Fruit fly (Drosophila melanogaster) whole organism, embryonic: ENCODE data around the gene asun.
A peak's percentile ranks its signal among the peaks of the same experiment; 100 is the strongest.

Source experiments
- Bdp1 ChIP-seq: fragments of 200-800 bp; sonication (Bioruptor generic); optimal IDR thresholded peaks from 3 replicates; lab custom pipeline; 2016; ENCODE audit warnings: missing biosample characterization, missing genetic modification characterization
- CG10543 ChIP-seq: fragments of 200-800 bp; sonication (Bioruptor generic); optimal IDR thresholded peaks from 3 replicates; lab custom pipeline; 2017; ENCODE audit warnings: missing biosample characterization, mild to moderate bottlenecking, missing genetic modification characterization, moderate library complexity
- CG11247 ChIP-seq: fragments of 200-800 bp; sonication (Bioruptor generic); IDR thresholded peaks from 2 replicates; pipeline ENCODE4 v1.3.6; 2022; ENCODE audit warnings: missing biosample characterization, missing genetic modification characterization
- CG12659 ChIP-seq: fragments of 200-800 bp; sonication (Bioruptor generic); optimal IDR thresholded peaks from 3 replicates; lab custom pipeline; 2017; ENCODE audit warnings: mild to moderate bottlenecking, missing biosample characterization, missing genetic modification reagents, missing genetic modification characterization
- CG14014 ChIP-seq: fragments of 200-800 bp; sonication (Bioruptor generic); IDR thresholded peaks from 2 replicates; pipeline ENCODE4 v1.3.6; 2022; ENCODE audit warnings: missing biosample characterization, missing genetic modification characterization
- CG15696 ChIP-seq: fragments of 200-800 bp; sonication (Bioruptor generic); optimal IDR thresholded peaks from 2 replicates; lab custom pipeline; 2019; ENCODE audit warnings: missing biosample characterization, mild to moderate bottlenecking, missing genetic modification characterization, moderate library complexity
- CG1602 ChIP-seq: fragments of 200-800 bp; sonication (Bioruptor generic); optimal IDR thresholded peaks from 3 replicates; lab custom pipeline; 2016; ENCODE audit warnings: missing biosample characterization, missing genetic modification characterization
- CG16779 ChIP-seq: fragments of 200-800 bp; sonication (Bioruptor generic); IDR thresholded peaks from 2 replicates; pipeline ENCODE4 v1.3.6; 2022; ENCODE audit warnings: missing biosample characterization, missing genetic modification characterization
- CG16863 ChIP-seq: fragments of 200-800 bp; sonication (Bioruptor generic); optimal IDR thresholded peaks from 3 replicates; lab custom pipeline; 2016; ENCODE audit warnings: missing biosample characterization, missing genetic modification characterization
- CG34376 ChIP-seq: fragments of 200-800 bp; sonication (Bioruptor generic); optimal IDR thresholded peaks from 2 replicates; lab custom pipeline; 2018; ENCODE audit warnings: missing biosample characterization, mild to moderate bottlenecking, missing genetic modification characterization
- CG4404 ChIP-seq: fragments of 200-800 bp; sonication (Bioruptor generic); IDR thresholded peaks from 2 replicates; pipeline ENCODE4 v1.3.6; 2022; ENCODE audit warnings: missing biosample characterization, missing genetic modification characterization
- CG4820 ChIP-seq: fragments of 200-800 bp; sonication (Bioruptor generic); optimal IDR thresholded peaks from 3 replicates; lab custom pipeline; 2016; ENCODE audit warnings: missing biosample characterization, missing genetic modification characterization
- CG4854 ChIP-seq: fragments of 200-800 bp; sonication (Bioruptor generic); optimal IDR thresholded peaks from 2 replicates; lab custom pipeline; 2016; ENCODE audit warnings: missing biosample characterization, missing genetic modification characterization, inconsistent platforms
- CG6689 ChIP-seq: fragments of 200-800 bp; sonication (Bioruptor generic); IDR thresholded peaks from 2 replicates; pipeline ENCODE4 v1.3.6; 2022; ENCODE audit warnings: missing biosample characterization, missing genetic modification characterization
- CG7928 ChIP-seq: fragments of 200-800 bp; sonication (Bioruptor generic); optimal IDR thresholded peaks from 2 replicates; lab custom pipeline; 2017; ENCODE audit warnings: missing biosample characterization, mild to moderate bottlenecking, missing genetic modification characterization
- CG9876 ChIP-seq: fragments of 200-800 bp; sonication (Bioruptor generic); optimal IDR thresholded peaks from 2 replicates; lab custom pipeline; 2016; ENCODE audit warnings: missing biosample characterization, missing genetic modification characterization
- D19A ChIP-seq: fragments of 200-800 bp; optimal IDR thresholded peaks from 3 replicates; lab custom pipeline; 2019; ENCODE audit warnings: missing biosample characterization, mild to moderate bottlenecking, missing genetic modification characterization, moderate library complexity
- Dip3 ChIP-seq: fragments of 200-800 bp; sonication (Bioruptor generic); optimal IDR thresholded peaks from 3 replicates; lab custom pipeline; 2016; ENCODE audit warnings: missing biosample characterization, missing genetic modification characterization
- H15 ChIP-seq: fragments of 200-800 bp; sonication (Bioruptor generic); IDR thresholded peaks from 3 replicates; pipeline ENCODE4 v1.3.6; 2022; ENCODE audit warnings: missing biosample characterization, missing genetic modification characterization
- Hmr ChIP-seq: fragments of 200-800 bp; sonication (Bioruptor generic); optimal IDR thresholded peaks from 3 replicates; lab custom pipeline; 2017; ENCODE audit warnings: mild to moderate bottlenecking, missing biosample characterization, missing genetic modification reagents, missing genetic modification characterization
- Hr78 ChIP-seq, 2 experiments: fragments of 200-800 bp in 1 of 2; fragments of >200 bp in 1 of 2; sonication (Bioruptor generic) in 1 of 2; optimal IDR thresholded peaks; 2 replicates each; lab custom pipeline; 2017 to 2019; ENCODE audit warnings: missing biosample characterization in 2 of 2, missing genetic modification characterization in 2 of 2, mild to moderate bottlenecking in 1 of 2, moderate library complexity in 1 of 2
- Lim3 ChIP-seq: fragments of 200-800 bp; sonication (Bioruptor generic); IDR thresholded peaks from 2 replicates; pipeline ENCODE4 v1.3.6; 2022; ENCODE audit warnings: missing biosample characterization, missing genetic modification characterization
- Nf-YA ChIP-seq: fragments of 200-800 bp; sonication (Bioruptor generic); IDR thresholded peaks from 2 replicates; pipeline ENCODE4 v1.3.6; 2022; ENCODE audit warnings: missing biosample characterization, missing genetic modification characterization
- Nf-YC ChIP-seq: fragments of 200-800 bp; optimal IDR thresholded peaks from 3 replicates; lab custom pipeline; 2019; ENCODE audit warnings: missing biosample characterization, mild to moderate bottlenecking, missing genetic modification characterization, moderate library complexity
- Opbp ChIP-seq: fragments of 200-800 bp; sonication (Bioruptor generic); IDR thresholded peaks from 3 replicates; pipeline ENCODE4 v1.3.6; 2022; ENCODE audit warnings: missing biosample characterization, missing genetic modification characterization; ENCODE audit not compliant: partially characterized antibody
- Pdp1 ChIP-seq, 2 experiments: fragments of 200-800 bp; sonication (Bioruptor generic); optimal IDR thresholded peaks; 3 replicates each; lab custom pipeline; 2016; ENCODE audit warnings: missing biosample characterization in 2 of 2, missing genetic modification characterization in 2 of 2, mild to moderate bottlenecking in 1 of 2, moderate library complexity in 1 of 2
- Poxn ChIP-seq: fragments of 200-800 bp; sonication (Bioruptor generic); IDR thresholded peaks from 2 replicates; pipeline ENCODE4 v1.3.6; 2022; ENCODE audit warnings: missing biosample characterization, missing genetic modification characterization
- bbx ChIP-seq: fragments of 200-800 bp; sonication (Bioruptor generic); IDR thresholded peaks from 2 replicates; pipeline ENCODE4 v1.3.6; 2022; ENCODE audit warnings: missing biosample characterization, missing genetic modification characterization; ENCODE audit not compliant: partially characterized antibody
- chif ChIP-seq, 2 experiments: fragments of 200-800 bp; sonication (Bioruptor generic); optimal IDR thresholded peaks; 3 replicates each; lab custom pipeline; 2016; ENCODE audit warnings: missing biosample characterization in 2 of 2, missing genetic modification characterization in 2 of 2
- crc ChIP-seq: fragments of 200-800 bp; sonication (Bioruptor generic); optimal IDR thresholded peaks from 2 replicates; lab custom pipeline; 2016; ENCODE audit warnings: missing biosample characterization, missing genetic modification characterization
- dmrt99B ChIP-seq: fragments of 200-800 bp; sonication (Bioruptor generic); optimal IDR thresholded peaks from 2 replicates; lab custom pipeline; 2018; ENCODE audit warnings: missing biosample characterization, mild to moderate bottlenecking, missing genetic modification characterization, moderate library complexity
- emc ChIP-seq: fragments of 200-800 bp; sonication (Bioruptor generic); optimal IDR thresholded peaks from 2 replicates; lab custom pipeline; 2016; ENCODE audit warnings: missing biosample characterization, missing genetic modification characterization
- eve ChIP-seq, 2 experiments: fragments of >200 bp; optimal IDR thresholded peaks; 2 replicates each; lab custom pipeline; 2017; ENCODE audit warnings: missing biosample characterization in 2 of 2, missing genetic modification characterization in 2 of 2
- grn ChIP-seq: fragments of 200-800 bp; sonication (Bioruptor generic); optimal IDR thresholded peaks from 3 replicates; lab custom pipeline; 2017; ENCODE audit warnings: missing biosample characterization, missing genetic modification characterization
- hb ChIP-seq: fragments of 200-800 bp; sonication (Bioruptor generic); IDR thresholded peaks from 3 replicates; pipeline ENCODE4 v1.3.6; 2022; ENCODE audit warnings: missing biosample characterization, missing genetic modification characterization; ENCODE audit not compliant: partially characterized antibody
- her ChIP-seq: fragments of 200-800 bp; sonication (Bioruptor generic); optimal IDR thresholded peaks from 2 replicates; lab custom pipeline; 2016; ENCODE audit warnings: missing biosample characterization, missing genetic modification characterization
- lola ChIP-seq, 3 experiments: fragments of >200 bp in 2 of 3; fragments of 200-800 bp in 1 of 3; sonication (Bioruptor generic) in 1 of 3; optimal IDR thresholded peaks; 2 replicates each; lab custom pipeline; 2017 to 2019; ENCODE audit warnings: missing biosample characterization in 3 of 3, missing genetic modification characterization in 3 of 3, mild to moderate bottlenecking in 1 of 3, moderate library complexity in 1 of 3
- mld ChIP-seq: fragments of 200-800 bp; sonication (Bioruptor generic); IDR thresholded peaks from 3 replicates; pipeline ENCODE4 v1.3.6; 2022; ENCODE audit warnings: missing biosample characterization, missing genetic modification characterization; ENCODE audit not compliant: partially characterized antibody
- org-1 ChIP-seq: fragments of 200-800 bp; sonication (Bioruptor generic); optimal IDR thresholded peaks from 2 replicates; lab custom pipeline; 2017; ENCODE audit warnings: missing biosample characterization, missing genetic modification characterization
- otp ChIP-seq: fragments of 200-800 bp; sonication (Bioruptor generic); IDR thresholded peaks from 3 replicates; pipeline ENCODE4, ENCODE4 v1.3.6; 2022; ENCODE audit warnings: missing biosample characterization, missing genetic modification characterization
- rib ChIP-seq: fragments of 200-800 bp; sonication (Bioruptor generic); IDR thresholded peaks from 2 replicates; pipeline ENCODE4 v1.3.6; 2022; ENCODE audit warnings: missing biosample characterization, missing genetic modification characterization
- ro ChIP-seq: fragments of 200-800 bp; sonication (Bioruptor generic); IDR thresholded peaks from 2 replicates; pipeline ENCODE4 v1.3.6; 2022; ENCODE audit warnings: missing biosample characterization, missing genetic modification characterization
- slp2 ChIP-seq: fragments of 200-800 bp; sonication (Bioruptor generic); optimal IDR thresholded peaks from 2 replicates; lab custom pipeline; 2016; ENCODE audit warnings: missing biosample characterization, missing genetic modification characterization
- sna ChIP-seq: fragments of 200-800 bp; sonication (Bioruptor generic); IDR thresholded peaks from 2 replicates; pipeline ENCODE4 v1.3.6; 2022; ENCODE audit warnings: missing biosample characterization, missing genetic modification characterization; ENCODE audit not compliant: partially characterized antibody
- sqz ChIP-seq: fragments of 200-800 bp; sonication (Bioruptor generic); optimal IDR thresholded peaks from 3 replicates; lab custom pipeline; 2018; ENCODE audit warnings: missing biosample characterization, mild to moderate bottlenecking, missing genetic modification characterization
- ssp ChIP-seq: fragments of 200-800 bp; sonication (Bioruptor generic); IDR thresholded peaks from 2 replicates; pipeline ENCODE4 v1.3.6; 2022; ENCODE audit warnings: missing biosample characterization, missing genetic modification characterization
- wek ChIP-seq: fragments of 200-800 bp; sonication (Bioruptor generic); optimal IDR thresholded peaks from 3 replicates; lab custom pipeline; 2018; ENCODE audit warnings: missing biosample characterization, mild to moderate bottlenecking, missing genetic modification characterization, moderate library complexity
- wor ChIP-seq: fragments of 200-800 bp; sonication (Bioruptor generic); IDR thresholded peaks from 2 replicates; pipeline ENCODE4 v1.3.6; 2022; ENCODE audit warnings: missing biosample characterization, missing genetic modification characterization
- zen ChIP-seq: fragments of 200-800 bp; sonication (Bioruptor generic); optimal IDR thresholded peaks from 3 replicates; lab custom pipeline; 2018; ENCODE audit warnings: missing biosample characterization, mild to moderate bottlenecking, missing genetic modification characterization, moderate library complexity

Gene asun

DNA sequence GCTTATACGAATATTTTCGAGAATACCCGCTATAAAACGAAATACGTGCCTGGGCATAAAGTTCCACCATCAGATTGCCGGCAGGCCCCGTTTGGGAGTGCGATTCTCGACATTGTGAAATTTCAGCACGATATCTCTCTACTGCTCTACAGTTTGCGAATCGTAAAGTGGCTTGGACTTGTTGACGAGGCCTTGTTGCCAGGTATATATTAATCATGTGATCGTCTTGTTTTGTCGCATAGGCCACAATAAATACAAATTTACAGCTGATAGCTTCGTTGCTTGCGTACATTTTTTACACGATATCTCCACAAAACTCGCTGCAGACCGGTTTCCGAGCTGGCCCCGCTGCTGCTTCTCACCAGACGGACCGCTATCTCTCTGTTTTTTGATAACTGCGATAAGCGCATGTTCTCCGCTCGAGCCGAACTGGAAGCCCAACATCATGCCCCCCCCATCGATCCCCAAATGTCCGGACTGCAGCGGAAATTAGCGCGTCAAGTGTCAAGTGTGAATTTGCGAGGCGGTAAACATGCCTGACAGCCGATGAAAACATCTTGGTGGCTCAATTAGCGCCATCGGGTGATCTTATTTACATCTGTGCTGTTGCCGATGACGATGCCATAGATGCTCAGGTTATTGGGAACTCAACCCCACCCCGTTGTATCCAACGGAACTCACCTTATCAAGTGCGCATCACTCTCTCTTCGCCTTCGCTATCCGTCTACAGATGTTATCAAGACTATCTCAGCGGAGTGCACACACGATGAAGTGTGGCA lies 45.4 kb downstream of the asun start (continued):
- no peak for TF ChIP-seq Lim3
- peak; percentile 2 to 34 for TF ChIP-seq Pdp1 (GFP tag; optimal IDR thresholded peaks at IDR 0.05; lab: Kevin White, UChicago)
- no peak for TF ChIP-seq emc (GFP tag; lab: Kevin White, UChicago)
- TF ChIP-seq slp2 (GFP tag; lab: Kevin White, UChicago): no peak
- TF ChIP-seq Dip3 (GFP tag; lab: Kevin White, UChicago): no peak
- TF ChIP-seq Hmr (GFP tag; lab: Kevin White, UChicago): no peak
- no peak for TF ChIP-seq Opbp
- no peak for TF ChIP-seq eve (GFP tag; optimal IDR thresholded peaks at IDR 0.05; lab: Kevin White, UChicago)
- no peak for TF ChIP-seq otp (GFP tag; lab: Robert Waterston, UW)
- TF ChIP-seq org-1 (GFP tag; lab: Kevin White, UChicago): no peak
- TF ChIP-seq hb (GFP tag; lab: Robert Waterston, UW): no peak
- no peak for TF ChIP-seq CG4404 (GFP tag; lab: Robert Waterston, UW)
- TF ChIP-seq sqz (GFP tag; lab: Kevin White, UChicago): no peak
- TF ChIP-seq H15 (GFP tag; lab: Robert Waterston, UW): no peak
- TF ChIP-seq ssp (GFP tag; lab: Robert Waterston, UW): no peak
- no peak for TF ChIP-seq dmrt99B
- no peak for TF ChIP-seq wor (GFP tag; lab: Robert Waterston, UW)
- TF ChIP-seq CG10543: peak; percentile 39
- TF ChIP-seq lola (GFP tag; optimal IDR thresholded peaks at IDR 0.05; lab: Kevin White, UChicago): peak in 1 of 3 experiments; percentile 3
- peak in 1 of 2 experiments; percentile 11 for TF ChIP-seq chif (GFP tag; optimal IDR thresholded peaks at IDR 0.05; lab: Kevin White, UChicago)
- no peak for TF ChIP-seq D19A (tag; lab: Kevin White, UChicago)
- TF ChIP-seq CG16779 (GFP tag; lab: Robert Waterston, UW): no peak
- TF ChIP-seq CG4820 (GFP tag; lab: Kevin White, UChicago): no peak
- TF ChIP-seq Nf-YC: no peak
- TF ChIP-seq her (GFP tag; lab: Kevin White, UChicago): no peak
- no peak for TF ChIP-seq Bdp1 (GFP tag; lab: Kevin White, UChicago)
- TF ChIP-seq grn: peak; percentile 70
- peak; percentile 49 for TF ChIP-seq CG14014 (GFP tag; lab: Robert Waterston, UW)
- TF ChIP-seq CG9876 (GFP tag; lab: Kevin White, UChicago): no peak
- TF ChIP-seq zen (tag; lab: Kevin White, UChicago): no peak
- TF ChIP-seq bbx: no peak
- TF ChIP-seq ro (GFP tag; lab: Robert Waterston, UW): no peak
- TF ChIP-seq CG16863 (GFP tag; lab: Kevin White, UChicago): no peak
- TF ChIP-seq crc: no peak
- no peak for TF ChIP-seq Poxn (GFP tag; lab: Robert Waterston, UW)
- TF ChIP-seq Hr78 (GFP tag; optimal IDR thresholded peaks at IDR 0.05; lab: Kevin White, UChicago): no peak
- peak; percentile 41 for TF ChIP-seq CG6689
- no peak for TF ChIP-seq CG34376
- no peak for TF ChIP-seq mld (GFP tag; lab: Robert Waterston, UW)
- TF ChIP-seq CG12659: peak; percentile 23
- TF ChIP-seq sna: no peak
- TF ChIP-seq rib (GFP tag; lab: Robert Waterston, UW): no peak
- no peak for TF ChIP-seq CG15696 (tag; lab: Kevin White, UChicago)
- TF ChIP-seq CG4854: peak; percentile 18
- TF ChIP-seq CG1602 (GFP tag; lab: Kevin White, UChicago): no peak
- TF ChIP-seq wek: no peak
- no peak for TF ChIP-seq CG11247 (GFP tag; lab: Robert Waterston, UW)
- no peak for TF ChIP-seq Nf-YA (GFP tag; lab: Robert Waterston, UW)
- no peak for TF ChIP-seq CG7928 (GFP tag; lab: Kevin White, UChicago)
